Fruit fly (Drosophila melanogaster) whole organism, prepupa: ENCODE data around the gene mth.

ENCODE experiments used
- Blimp-1 ChIP-seq: fragments of 200-800 bp; sonication (Bioruptor generic); optimal IDR thresholded peaks from 3 replicates; lab custom pipeline; 2017; ENCODE audit warnings: missing biosample characterization, missing genetic modification characterization, mild to moderate bottlenecking, moderate library complexity, missing genetic modification reagents
- CG10631 ChIP-seq: fragments of 200-800 bp; sonication (Bioruptor generic); optimal IDR thresholded peaks from 2 replicates; lab custom pipeline; 2016; ENCODE audit warnings: missing biosample characterization, missing genetic modification characterization
- CG10669 ChIP-seq: fragments of 200-800 bp; sonication (Bioruptor generic); optimal IDR thresholded peaks from 3 replicates; lab custom pipeline; 2018; ENCODE audit warnings: missing biosample characterization, mild to moderate bottlenecking, missing genetic modification characterization, moderate library complexity
- CG11294 ChIP-seq: fragments of 200-800 bp; sonication (Bioruptor generic); IDR thresholded peaks from 2 replicates; pipeline ENCODE4 v1.3.6; 2022; ENCODE audit warnings: missing biosample characterization, missing genetic modification characterization
- CG11902 ChIP-seq: fragments of 200-800 bp; sonication (Bioruptor generic); optimal IDR thresholded peaks from 3 replicates; lab custom pipeline; 2016; ENCODE audit warnings: missing biosample characterization, missing genetic modification characterization
- CG1621 ChIP-seq: fragments of 200-800 bp; sonication (Bioruptor generic); optimal IDR thresholded peaks from 3 replicates; lab custom pipeline; 2018; ENCODE audit warnings: missing biosample characterization, mild to moderate bottlenecking, missing genetic modification characterization
- CG16779 ChIP-seq: fragments of 200-800 bp; sonication (Bioruptor generic); optimal IDR thresholded peaks from 3 replicates; lab custom pipeline; 2017; ENCODE audit warnings: missing biosample characterization, mild to moderate bottlenecking, missing genetic modification characterization
- CG31627 ChIP-seq: fragments of 200-800 bp; sonication (Bioruptor generic); optimal IDR thresholded peaks from 3 replicates; lab custom pipeline; 2016; ENCODE audit warnings: missing biosample characterization, missing genetic modification characterization
- CG32006 ChIP-seq: fragments of 200-800 bp; sonication (Bioruptor generic); optimal IDR thresholded peaks from 3 replicates; lab custom pipeline; 2017; ENCODE audit warnings: missing biosample characterization, mild to moderate bottlenecking, missing genetic modification characterization
- CG3919 ChIP-seq: fragments of 200-800 bp; sonication (Bioruptor generic); optimal IDR thresholded peaks from 3 replicates; lab custom pipeline; 2016; ENCODE audit warnings: missing biosample characterization, missing genetic modification characterization
- CG4318 ChIP-seq: fragments of 200-800 bp; sonication (Bioruptor generic); optimal IDR thresholded peaks from 3 replicates; lab custom pipeline; 2017; ENCODE audit warnings: missing biosample characterization, mild to moderate bottlenecking, missing genetic modification characterization
- CG6276 ChIP-seq: fragments of 200-800 bp; sonication (Bioruptor generic); optimal IDR thresholded peaks from 2 replicates; lab custom pipeline; 2017; ENCODE audit warnings: missing biosample characterization, mild to moderate bottlenecking, missing genetic modification characterization
- CG6792 ChIP-seq: fragments of 200-800 bp; sonication (Bioruptor generic); optimal IDR thresholded peaks from 3 replicates; lab custom pipeline; 2016; ENCODE audit warnings: missing biosample characterization, missing genetic modification characterization
- CG6854 ChIP-seq: fragments of 200-800 bp; sonication (Bioruptor generic); optimal IDR thresholded peaks from 2 replicates; lab custom pipeline; 2017; ENCODE audit warnings: missing biosample characterization, mild to moderate bottlenecking, missing genetic modification characterization
- CG8119 ChIP-seq: fragments of 200-800 bp; sonication (Bioruptor generic); IDR thresholded peaks from 3 replicates; pipeline ENCODE4 v1.3.6; 2022; ENCODE audit warnings: missing biosample characterization, missing genetic modification characterization
- CG8632 ChIP-seq: fragments of 200-800 bp; sonication (Bioruptor generic); optimal IDR thresholded peaks from 3 replicates; lab custom pipeline; 2016; ENCODE audit warnings: missing biosample characterization, missing genetic modification characterization
- Eip75B ChIP-seq: fragments of 200-800 bp; sonication (Bioruptor generic); optimal IDR thresholded peaks from 3 replicates; lab custom pipeline; 2016; ENCODE audit warnings: missing biosample characterization, missing genetic modification characterization
- Eip78C ChIP-seq: fragments of 200-800 bp; sonication (Bioruptor generic); peaks from one replicate; lab custom pipeline; 2016; ENCODE audit warnings: missing biosample characterization, missing genetic modification characterization
- Eip93F ChIP-seq: fragments of 200-800 bp; sonication (Bioruptor generic); optimal IDR thresholded peaks from 2 replicates; lab custom pipeline; 2016; ENCODE audit warnings: missing biosample characterization, mild to moderate bottlenecking, missing genetic modification characterization
- Gug ChIP-seq: fragments of 200-800 bp; sonication (Bioruptor generic); IDR thresholded peaks from 2 replicates; pipeline ENCODE4 v1.3.6; 2022; ENCODE audit warnings: missing biosample characterization, missing genetic modification characterization
- Hr38 ChIP-seq: sonication (Bioruptor generic); optimal IDR thresholded peaks from 2 replicates; lab custom pipeline; 2016; ENCODE audit warnings: missing biosample characterization, missing genetic modification characterization
- Hr39 ChIP-seq: fragments of 200-800 bp; sonication (Bioruptor generic); optimal IDR thresholded peaks from 2 replicates; lab custom pipeline; 2016; ENCODE audit warnings: missing biosample characterization, missing genetic modification characterization
- Met ChIP-seq: fragments of 200-800 bp; sonication (Bioruptor generic); optimal IDR thresholded peaks from 3 replicates; lab custom pipeline; 2016; ENCODE audit warnings: missing biosample characterization, missing genetic modification characterization
- OdsH ChIP-seq: fragments of 200-800 bp; sonication (Bioruptor generic); optimal IDR thresholded peaks from 3 replicates; lab custom pipeline; 2016; ENCODE audit warnings: missing biosample characterization, missing genetic modification characterization
- Smox ChIP-seq: fragments of 200-800 bp; sonication (Bioruptor generic); optimal IDR thresholded peaks from 3 replicates; lab custom pipeline; 2016; ENCODE audit warnings: missing biosample characterization, missing genetic modification characterization
- Sox14 ChIP-seq: fragments of 200-800 bp; sonication (Bioruptor generic); optimal IDR thresholded peaks from 3 replicates; lab custom pipeline; 2016; ENCODE audit warnings: missing biosample characterization, missing genetic modification characterization
- Sox15 ChIP-seq: fragments of 200-800 bp; sonication (Bioruptor generic); optimal IDR thresholded peaks from 3 replicates; lab custom pipeline; 2016; ENCODE audit warnings: missing biosample characterization, missing genetic modification characterization
- achi ChIP-seq: fragments of 200-800 bp; sonication (Bioruptor generic); optimal IDR thresholded peaks from 3 replicates; lab custom pipeline; 2016; ENCODE audit warnings: missing biosample characterization, missing genetic modification characterization
- acj6 ChIP-seq: fragments of 200-800 bp; sonication (Bioruptor generic); optimal IDR thresholded peaks from 3 replicates; lab custom pipeline; 2016; ENCODE audit warnings: missing biosample characterization, missing genetic modification characterization
- cyc ChIP-seq: fragments of 200-800 bp; sonication (Bioruptor generic); optimal IDR thresholded peaks from 3 replicates; lab custom pipeline; 2016; ENCODE audit warnings: missing biosample characterization, missing genetic modification characterization
- dsx ChIP-seq: fragments of 200-800 bp; optimal IDR thresholded peaks from 3 replicates; lab custom pipeline; 2019; ENCODE audit warnings: missing biosample characterization, mild to moderate bottlenecking, missing genetic modification characterization, moderate library complexity; ENCODE audit not compliant: poor library complexity, severe bottlenecking
- fd59A ChIP-seq: fragments of 200-800 bp; sonication (Bioruptor generic); optimal IDR thresholded peaks from 2 replicates; lab custom pipeline; 2017; ENCODE audit warnings: missing biosample characterization, mild to moderate bottlenecking, missing genetic modification characterization, missing genetic modification reagents
- fd85E ChIP-seq: fragments of 200-800 bp; sonication (Bioruptor generic); optimal IDR thresholded peaks from 3 replicates; lab custom pipeline; 2016; ENCODE audit warnings: missing biosample characterization, missing genetic modification characterization
- fkh ChIP-seq: fragments of 200-800 bp; sonication (Bioruptor generic); optimal IDR thresholded peaks from 3 replicates; lab custom pipeline; 2017; ENCODE audit warnings: missing biosample characterization, mild to moderate bottlenecking, missing genetic modification characterization, moderate library complexity
- lz ChIP-seq: fragments of 200-800 bp; sonication (Bioruptor generic); optimal IDR thresholded peaks from 3 replicates; lab custom pipeline; 2016; ENCODE audit warnings: missing biosample characterization, missing genetic modification characterization
- net ChIP-seq: fragments of 200-800 bp; sonication (Bioruptor generic); optimal IDR thresholded peaks from 3 replicates; lab custom pipeline; 2016; ENCODE audit warnings: missing biosample characterization, missing genetic modification characterization
- pdm3 ChIP-seq: fragments of 200-800 bp; sonication (Bioruptor generic); optimal IDR thresholded peaks from 3 replicates; lab custom pipeline; 2016; ENCODE audit warnings: missing biosample characterization, missing genetic modification characterization
- salr ChIP-seq, 2 experiments: fragments of 200-800 bp; sonication (Bioruptor generic); optimal IDR thresholded peaks; 3 replicates each; lab custom pipeline; 2016 to 2018; ENCODE audit warnings: missing biosample characterization in 2 of 2, missing genetic modification characterization in 2 of 2, mild to moderate bottlenecking in 1 of 2
- spab ChIP-seq: fragments of 200-800 bp; sonication (Bioruptor generic); optimal IDR thresholded peaks from 2 replicates; lab custom pipeline; 2017; ENCODE audit warnings: missing biosample characterization, mild to moderate bottlenecking, missing genetic modification characterization, missing genetic modification reagents
- svp ChIP-seq: fragments of 200-800 bp; sonication (Bioruptor generic); peaks from one replicate; lab custom pipeline; 2016; ENCODE audit warnings: missing biosample characterization, missing genetic modification characterization
- vri ChIP-seq: fragments of 200-800 bp; sonication (Bioruptor generic); optimal IDR thresholded peaks from 3 replicates; lab custom pipeline; 2016; ENCODE audit warnings: missing biosample characterization, mild to moderate bottlenecking, missing genetic modification characterization

The mth gene

dm6 chr3L:380886-381546, 34.3 kb upstream of the mth start (continued):
- no peak for TF ChIP-seq Blimp-1
- peak; percentile 39 for TF ChIP-seq CG6854 (GFP tag; lab: Kevin White, UChicago)
- peak; percentile 36 for TF ChIP-seq vri (GFP tag; lab: Kevin White, UChicago)
- no peak for TF ChIP-seq CG6792
- TF ChIP-seq CG11902 (GFP tag; lab: Kevin White, UChicago), result no peak
- peak; percentile 61 for TF ChIP-seq Eip78C (GFP tag; lab: Kevin White, UChicago)
- TF ChIP-seq Sox15 (GFP tag; lab: Kevin White, UChicago), result no peak
- peak; percentile 23 for TF ChIP-seq Met (GFP tag; lab: Kevin White, UChicago)
- TF ChIP-seq acj6 (GFP tag; lab: Kevin White, UChicago), result peak; percentile 1
- TF ChIP-seq Smox (GFP tag; lab: Kevin White, UChicago), result peak; percentile 35
- TF ChIP-seq Eip75B, result no peak
- no peak for TF ChIP-seq OdsH (GFP tag; lab: Kevin White, UChicago)
- no peak for TF ChIP-seq CG10669
- no peak for TF ChIP-seq CG16779 (tag; lab: Kevin White, UChicago)
- no peak for TF ChIP-seq CG32006 (GFP tag; lab: Kevin White, UChicago)
- no peak for TF ChIP-seq dsx (GFP tag; lab: Kevin White, UChicago)

- TF ChIP-seq CG6854 (GFP tag; lab: Kevin White, UChicago), result no peak
- TF ChIP-seq lz, result no peak
- no peak for TF ChIP-seq CG10631
- no peak for TF ChIP-seq achi (GFP tag; lab: Kevin White, UChicago)
- TF ChIP-seq CG32006 (GFP tag; lab: Kevin White, UChicago), result no peak
- TF ChIP-seq fkh (GFP tag; lab: Kevin White, UChicago), result no peak
- no peak for TF ChIP-seq fd59A (GFP tag; lab: Kevin White, UChicago)
- no peak for TF ChIP-seq CG4318
- no peak for TF ChIP-seq cyc (GFP tag; lab: Kevin White, UChicago)
- no peak for TF ChIP-seq Eip75B
- no peak for TF ChIP-seq CG3919 (GFP tag; lab: Kevin White, UChicago)
Measured at dm6 chr3L:378906-379305, 32.1 kb upstream of the mth start.

- no peak for TF ChIP-seq pdm3
- peak; percentile 54 for TF ChIP-seq fkh (GFP tag; lab: Kevin White, UChicago)
- TF ChIP-seq Sox14 (GFP tag; lab: Kevin White, UChicago), result peak; percentile 23
Measured at dm6 chr3L:378072-378423, 31.3 kb upstream of the mth start.

dm6 chr3L:377222-378071, 30.7 kb upstream of the mth start:
- TF ChIP-seq Eip75B (peak; percentile 58), CG11294 (GFP tag; lab: Robert Waterston, UW) (no peak; the same call in 1 of the 2 replicates), Eip78C (GFP tag; lab: Kevin White, UChicago) (peak; percentile 91), fd59A (GFP tag; lab: Kevin White, UChicago) (peak; percentile 40), Blimp-1 (peak; percentile 45), CG6854 (GFP tag; lab: Kevin White, UChicago) (peak; percentile 16), Hr38 (no peak), OdsH (GFP tag; lab: Kevin White, UChicago) (peak; percentile 77), Met (GFP tag; lab: Kevin White, UChicago) (peak; percentile 66), Gug (no peak), spab (GFP tag; lab: Kevin White, UChicago) (peak; percentile 51), fkh (GFP tag; lab: Kevin White, UChicago) (peak; percentile 40), lz (peak; percentile 32), net (GFP tag; lab: Kevin White, UChicago) (peak; percentile 51), cyc (GFP tag; lab: Kevin White, UChicago) (peak; percentile 39), CG10631 (peak; percentile 72), Hr39 (peak; percentile 20), CG1621 (tag; lab: Kevin White, UChicago) (no peak), svp (GFP tag; lab: Kevin White, UChicago) (peak; percentile 85), salr (GFP tag; optimal IDR thresholded peaks at IDR 0.05; lab: Kevin White, UChicago) (no peak), CG8632 (GFP tag; lab: Kevin White, UChicago) (peak; percentile 74), Smox (GFP tag; lab: Kevin White, UChicago) (peak; percentile 60), CG32006 (GFP tag; lab: Kevin White, UChicago) (peak; percentile 72), achi (GFP tag; lab: Kevin White, UChicago) (peak; percentile 74), CG8119 (peak; percentile 69), acj6 (GFP tag; lab: Kevin White, UChicago) (peak; percentile 69), Eip93F (peak; percentile 19), CG31627 (GFP tag; lab: Kevin White, UChicago) (peak; percentile 16), fd85E (GFP tag; lab: Kevin White, UChicago) (no peak), CG6276 (GFP tag; lab: Kevin White, UChicago) (peak; percentile 69)
